Worm (Caenorhabditis elegans) whole organism, L4 larva: ENCODE results near the gene srh-300.

Experiments
- D1046.2 ChIP-seq: fragments of 200-800 bp; sonication (Bioruptor generic); IDR thresholded peaks from 2 replicates; pipeline ENCODE4 v1.3.6; 2022; ENCODE audit warnings: missing genetic modification characterization, missing compliant biosample characterization
- F26F4.8 ChIP-seq: fragments of 200-800 bp; sonication (Bioruptor generic); conservative IDR thresholded peaks from 2 replicates; pipeline ENCODE4 v1.3.6; 2022; ENCODE audit warnings: missing genetic modification characterization, missing compliant biosample characterization
- F44E2.7 ChIP-seq: fragments of 200-800 bp; sonication (Bioruptor generic); IDR thresholded peaks from 2 replicates; pipeline ENCODE4 v2.1.2; 2022; ENCODE audit warnings: missing genetic modification characterization, missing compliant biosample characterization
- F49E8.2 ChIP-seq: sonication (generic microtip); optimal IDR thresholded peaks from 2 replicates; lab custom pipeline; 2016; ENCODE audit warnings: missing compliant biosample characterization, mild to moderate bottlenecking, missing genetic modification characterization, borderline replicate concordance
- Y48G9A.11 ChIP-seq: fragments of 200-800 bp; sonication (Bioruptor generic); IDR thresholded peaks from 2 replicates; pipeline ENCODE4 v1.3.6; 2022; ENCODE audit warnings: missing genetic modification reagents, missing genetic modification characterization, missing compliant biosample characterization
- Y75B8A.6 ChIP-seq: fragments of 200-800 bp; sonication (Bioruptor generic); IDR thresholded peaks from 2 replicates; pipeline ENCODE4 v1.3.6; 2022; ENCODE audit warnings: missing genetic modification reagents, missing genetic modification characterization, missing compliant biosample characterization
- ZK337.2 ChIP-seq: fragments of 200-800 bp; sonication (Bioruptor generic); IDR thresholded peaks from 2 replicates; pipeline ENCODE4 v1.3.6; 2022; ENCODE audit warnings: missing genetic modification reagents, missing genetic modification characterization, missing compliant biosample characterization
- aha-1 ChIP-seq: fragments of 150-350 bp; peaks from one replicate; lab custom pipeline; 2014; ENCODE audit warnings: missing biosample characterization, missing genetic modification characterization
- ama-1 ChIP-seq: fragments of 150-350 bp; optimal IDR thresholded peaks from 2 replicates; lab custom pipeline; 2014; ENCODE audit warnings: inconsistent platforms, mixed read lengths
- arid-1 ChIP-seq: fragments of 200-800 bp; sonication (Bioruptor generic); conservative IDR thresholded peaks from 2 replicates; pipeline ENCODE4 v1.3.6; 2022; ENCODE audit warnings: missing genetic modification reagents, missing genetic modification characterization, missing compliant biosample characterization
- attf-4 ChIP-seq: sonication (generic microtip); optimal IDR thresholded peaks from 3 replicates; lab custom pipeline; 2017; ENCODE audit warnings: missing biosample characterization, missing genetic modification characterization
- ceh-44 ChIP-seq: fragments of 200-800 bp; sonication (Bioruptor generic); IDR thresholded peaks from 2 replicates; pipeline ENCODE4 v1.3.6; 2022; ENCODE audit warnings: missing genetic modification reagents, missing genetic modification characterization, missing compliant biosample characterization
- cey-2 ChIP-seq: sonication (generic microtip); optimal IDR thresholded peaks from 3 replicates; lab custom pipeline; 2017; ENCODE audit warnings: missing genetic modification characterization, mild to moderate bottlenecking, missing compliant biosample characterization, antibody characterized with exemption, borderline replicate concordance; ENCODE audit not compliant: insufficient read depth
- ctbp-1 ChIP-seq: fragments of 200-800 bp; sonication (Bioruptor generic); IDR thresholded peaks from 2 replicates; pipeline ENCODE4 v1.3.6; 2022; ENCODE audit warnings: missing genetic modification reagents, missing genetic modification characterization, missing compliant biosample characterization
- daf-12 ChIP-seq: fragments of 150-350 bp; optimal IDR thresholded peaks from 2 replicates; lab custom pipeline; 2014; ENCODE audit warnings: missing biosample characterization, missing genetic modification reagents, missing genetic modification characterization
- daf-19 ChIP-seq: fragments of 200-800 bp; sonication (Bioruptor generic); conservative IDR thresholded peaks from 2 replicates; pipeline ENCODE4 v1.3.6; 2022; ENCODE audit warnings: missing genetic modification characterization, missing compliant biosample characterization
- dmd-6 ChIP-seq: fragments of 200-800 bp; sonication (Bioruptor generic); IDR thresholded peaks from 2 replicates; pipeline ENCODE4 v1.3.6; 2022; ENCODE audit warnings: missing genetic modification reagents, missing genetic modification characterization, missing compliant biosample characterization
- dmd-8 ChIP-seq: fragments of 200-800 bp; sonication (Bioruptor generic); IDR thresholded peaks from 2 replicates; pipeline ENCODE4 v1.3.6; 2022; ENCODE audit warnings: missing genetic modification characterization, missing compliant biosample characterization
- dpl-1 ChIP-seq: fragments of 150-350 bp; optimal IDR thresholded peaks from 2 replicates; lab custom pipeline; 2014; ENCODE audit warnings: missing biosample characterization, missing genetic modification reagents, missing genetic modification characterization
- duxl-1 ChIP-seq: sonication (generic microtip); optimal IDR thresholded peaks from 2 replicates; lab custom pipeline; 2016; ENCODE audit warnings: mild to moderate bottlenecking, missing genetic modification characterization, moderate library complexity, missing compliant biosample characterization; ENCODE audit not compliant: poor library complexity
- dve-1 ChIP-seq: sonication (generic microtip); optimal IDR thresholded peaks from 2 replicates; lab custom pipeline; 2017; ENCODE audit warnings: antibody characterized with exemption, mild to moderate bottlenecking, missing genetic modification characterization, missing compliant biosample characterization; ENCODE audit not compliant: insufficient read depth
- egl-27 ChIP-seq: sonication (generic microtip); optimal IDR thresholded peaks from 3 replicates; lab custom pipeline; 2017; ENCODE audit warnings: missing biosample characterization, missing genetic modification reagents, missing genetic modification characterization
- fkh-10 ChIP-seq: fragments of 150-350 bp; optimal IDR thresholded peaks from 2 replicates; lab custom pipeline; 2014; ENCODE audit warnings: missing biosample characterization, missing genetic modification reagents, missing genetic modification characterization
- fos-1 ChIP-seq: fragments of 150-350 bp; optimal IDR thresholded peaks from 2 replicates; lab custom pipeline; 2014; ENCODE audit warnings: missing biosample characterization, missing genetic modification characterization
- gei-8 ChIP-seq: fragments of 200-800 bp; sonication (Bioruptor generic); optimal IDR thresholded peaks from 2 replicates; lab custom pipeline; 2018; ENCODE audit warnings: mild to moderate bottlenecking, missing genetic modification characterization, missing compliant biosample characterization
- hif-1 ChIP-seq, 2 experiments: sonication (generic microtip); optimal IDR thresholded peaks; 2 replicates each; lab custom pipeline; 2016 to 2017; ENCODE audit warnings: missing compliant biosample characterization in 2 of 2, missing genetic modification characterization in 2 of 2, missing genetic modification reagents in 2 of 2, missing genotype in 2 of 2, mild to moderate bottlenecking in 1 of 2
- hlh-11 ChIP-seq: fragments of 200-800 bp; sonication (Bioruptor generic); optimal IDR thresholded peaks from 2 replicates; lab custom pipeline; 2018; ENCODE audit warnings: mild to moderate bottlenecking, missing genetic modification characterization, missing compliant biosample characterization
- hlh-30 ChIP-seq: sonication (generic microtip); optimal IDR thresholded peaks from 2 replicates; lab custom pipeline; 2017; ENCODE audit warnings: antibody characterized with exemption, mild to moderate bottlenecking, missing genetic modification characterization, missing compliant biosample characterization; ENCODE audit not compliant: insufficient read depth
- hmg-1.1 ChIP-seq: fragments of 200-800 bp; sonication (Bioruptor generic); IDR thresholded peaks from 2 replicates; pipeline ENCODE4 v1.3.6; 2022; ENCODE audit warnings: missing genetic modification reagents, missing genetic modification characterization, missing compliant biosample characterization
- lin-1 ChIP-seq: fragments of 200-800 bp; sonication (Bioruptor generic); IDR thresholded peaks from 2 replicates; pipeline ENCODE4 v1.3.6; 2022; ENCODE audit warnings: missing genetic modification reagents, missing genetic modification characterization, missing compliant biosample characterization
- lin-13 ChIP-seq: fragments of 150-350 bp; optimal IDR thresholded peaks from 2 replicates; lab custom pipeline; 2014; ENCODE audit warnings: missing biosample characterization, missing genetic modification reagents, missing genetic modification characterization
- lin-38 ChIP-seq: fragments of 200-800 bp; sonication (Bioruptor generic); IDR thresholded peaks from 2 replicates; pipeline ENCODE4 v1.3.6; 2022; ENCODE audit warnings: missing genetic modification reagents, missing genetic modification characterization, missing compliant biosample characterization
- lin-39 ChIP-seq: fragments of 150-350 bp; optimal IDR thresholded peaks from 2 replicates; lab custom pipeline; 2014; ENCODE audit warnings: missing biosample characterization, missing genetic modification reagents, missing genetic modification characterization
- lir-3 ChIP-seq: sonication (generic microtip); optimal IDR thresholded peaks from 2 replicates; lab custom pipeline; 2016; ENCODE audit warnings: mild to moderate bottlenecking, missing genetic modification characterization, missing compliant biosample characterization
- madf-9 ChIP-seq: fragments of 200-800 bp; sonication (Bioruptor generic); conservative IDR thresholded peaks from 2 replicates; pipeline ENCODE4 v1.3.6; 2022; ENCODE audit warnings: missing genetic modification reagents, missing genetic modification characterization, missing compliant biosample characterization
- mep-1 ChIP-seq: fragments of 150-350 bp; sonication (generic microtip); optimal IDR thresholded peaks from 3 replicates; lab custom pipeline; 2014; ENCODE audit warnings: missing biosample characterization, missing genetic modification characterization
- mxl-2 ChIP-seq: fragments of 200-800 bp; sonication (Bioruptor generic); conservative IDR thresholded peaks from 2 replicates; pipeline ENCODE4 v1.3.6; 2022; ENCODE audit warnings: missing genetic modification reagents, missing genetic modification characterization, missing compliant biosample characterization
- nhr-10 ChIP-seq: fragments of 150-350 bp; optimal IDR thresholded peaks from 2 replicates; lab custom pipeline; 2014; ENCODE audit warnings: missing biosample characterization, missing genetic modification characterization
- nhr-111 ChIP-seq: fragments of 200-800 bp; sonication (Bioruptor generic); optimal IDR thresholded peaks from 2 replicates; lab custom pipeline; 2018; ENCODE audit warnings: mild to moderate bottlenecking, missing genetic modification characterization, missing compliant biosample characterization
- nhr-237 ChIP-seq: sonication (generic microtip); optimal IDR thresholded peaks from 2 replicates; lab custom pipeline; 2017; ENCODE audit warnings: missing biosample characterization, missing genetic modification characterization
- nhr-25 ChIP-seq: sonication (generic microtip); optimal IDR thresholded peaks from 2 replicates; lab custom pipeline; 2017; ENCODE audit warnings: missing genetic modification characterization, mild to moderate bottlenecking, missing compliant biosample characterization, antibody characterized with exemption, moderate library complexity, borderline replicate concordance; ENCODE audit not compliant: insufficient read depth
- nhr-41 ChIP-seq: fragments of 200-800 bp; sonication (Bioruptor generic); IDR thresholded peaks from 2 replicates; pipeline ENCODE4 v1.3.6; 2022; ENCODE audit warnings: missing genetic modification reagents, missing genetic modification characterization, missing compliant biosample characterization
- nhr-76 ChIP-seq: fragments of 150-350 bp; optimal IDR thresholded peaks from 2 replicates; lab custom pipeline; 2014; ENCODE audit warnings: missing biosample characterization, missing genetic modification characterization
- nhr-77 ChIP-seq: fragments of 150-350 bp; optimal IDR thresholded peaks from 2 replicates; lab custom pipeline; 2014; ENCODE audit warnings: missing biosample characterization, missing genetic modification characterization
- pqm-1 ChIP-seq: sonication (generic microtip); optimal IDR thresholded peaks from 2 replicates; lab custom pipeline; 2017; ENCODE audit warnings: missing biosample characterization, missing genetic modification characterization
- set-16 ChIP-seq: fragments of 200-800 bp; sonication (Bioruptor generic); IDR thresholded peaks from 2 replicates; pipeline ENCODE4 v1.3.6; 2022; ENCODE audit warnings: missing genetic modification reagents, missing genetic modification characterization, missing compliant biosample characterization
- skn-1 ChIP-seq: fragments of 150-350 bp; optimal IDR thresholded peaks from 2 replicates; lab custom pipeline; 2014; ENCODE audit warnings: missing biosample characterization, missing genetic modification characterization
- tag-97 ChIP-seq: fragments of 200-800 bp; sonication (Bioruptor generic); IDR thresholded peaks from 2 replicates; pipeline ENCODE4 v1.3.6; 2022; ENCODE audit warnings: missing genetic modification characterization, missing compliant biosample characterization
- unc-39 ChIP-seq: sonication (generic microtip); optimal IDR thresholded peaks from 2 replicates; lab custom pipeline; 2017; ENCODE audit warnings: missing biosample characterization, missing genetic modification characterization
- vab-7 ChIP-seq: fragments of 200-800 bp; sonication (Bioruptor generic); IDR thresholded peaks from 2 replicates; pipeline ENCODE4 v1.3.6; 2022; ENCODE audit warnings: missing genetic modification reagents, missing genetic modification characterization, missing compliant biosample characterization
- zip-11 ChIP-seq: fragments of 200-800 bp; sonication (Bioruptor generic); IDR thresholded peaks from 2 replicates; pipeline ENCODE4 v1.3.6; 2022; ENCODE audit warnings: missing genetic modification characterization, missing compliant biosample characterization
- zip-2 ChIP-seq: fragments of 150-350 bp; optimal IDR thresholded peaks from 2 replicates; lab custom pipeline; 2014; ENCODE audit warnings: missing biosample characterization, missing genetic modification characterization

The srh-300 gene

ce11 chrV:17857901-17858300 lies 36.0 kb downstream of the srh-300 start (continued):
- TF ChIP-seq tag-97 (GFP tag; lab: Robert Waterston, UW) (no peak), hlh-30 (tag; lab: Kevin White, UChicago) (peak; percentile 96), dmd-8 (no peak), zip-2 (tag; lab: Kevin White, UChicago) (no peak), hmg-1.1 (GFP tag; lab: Robert Waterston, UW) (peak; percentile 97), madf-9 (no peak), hif-1 (tag; optimal IDR thresholded peaks at IDR 0.05; lab: Kevin White, UChicago) (peak; percentile 49 to 93), dve-1 (tag; lab: Kevin White, UChicago) (peak; percentile 89), mep-1 (peak; percentile 89), dmd-6 (GFP tag; lab: Robert Waterston, UW) (peak; percentile 73), daf-12 (tag; lab: Kevin White, UChicago) (no peak), ctbp-1 (peak; percentile 82), arid-1 (GFP tag; lab: Robert Waterston, UW) (peak; percentile 50), nhr-76 (tag; lab: Kevin White, UChicago) (no peak), F49E8.2 (no peak), lin-38 (peak; percentile 82), cey-2 (no peak), nhr-10 (tag; lab: Kevin White, UChicago) (peak; percentile 42), gei-8 (GFP tag; lab: Kevin White, UChicago) (no peak), lin-13 (GFP tag; lab: Kevin White, UChicago) (peak; percentile 53), attf-4 (no peak), F26F4.8 (GFP tag; lab: Robert Waterston, UW) (no peak), lir-3 (peak; percentile 20), ama-1 (no peak), ceh-44 (GFP tag; lab: Robert Waterston, UW) (0 out of 2 replicates have a peak, but pooled peaks have one; percentile 49), egl-27 (no peak), pqm-1 (tag; lab: Kevin White, UChicago) (peak; percentile 15), dpl-1 (peak; percentile 66), zip-11 (GFP tag; lab: Robert Waterston, UW) (no peak), set-16 (GFP tag; lab: Robert Waterston, UW) (peak; percentile 77), daf-19 (GFP tag; lab: Robert Waterston, UW) (no peak), vab-7 (GFP tag; lab: Robert Waterston, UW) (no peak), F44E2.7 (no peak), hlh-11 (tag; lab: Kevin White, UChicago) (peak; percentile 92), nhr-25 (peak; percentile 39), nhr-41 (no peak), duxl-1 (peak; percentile 83), fkh-10 (GFP tag; lab: Kevin White, UChicago) (peak; percentile 80), nhr-237 (tag; lab: Kevin White, UChicago) (no peak), ZK337.2 (GFP tag; lab: Robert Waterston, UW) (no peak), Y75B8A.6 (GFP tag; lab: Robert Waterston, UW) (no peak), lin-39 (tag; lab: Kevin White, UChicago) (no peak), unc-39 (tag; lab: Kevin White, UChicago) (no peak), lin-1 (GFP tag; lab: Robert Waterston, UW) (peak; percentile 84), fos-1 (no peak), Y48G9A.11 (GFP tag; lab: Robert Waterston, UW) (no peak), mxl-2 (GFP tag; lab: Robert Waterston, UW) (no peak), nhr-111 (no peak), D1046.2 (GFP tag; lab: Robert Waterston, UW) (no peak), nhr-77 (tag; lab: Kevin White, UChicago) (peak; percentile 42), skn-1 (tag; lab: Kevin White, UChicago) (no peak), aha-1 (tag; lab: Kevin White, UChicago) (no peak)
